Worm (Caenorhabditis elegans) whole organism, early embryonic: ENCODE results near the gene taco-1.

Experiments used
- B0310.2 ChIP-seq: sonication (generic microtip); optimal IDR thresholded peaks from 2 replicates; lab custom pipeline; 2016; ENCODE audit warnings: mild to moderate bottlenecking, missing genetic modification characterization, missing compliant biosample characterization
- F13C5.2 ChIP-seq: sonication (generic microtip); optimal IDR thresholded peaks from 2 replicates; lab custom pipeline; 2017; ENCODE audit warnings: mild to moderate bottlenecking, missing genetic modification characterization, inconsistent platforms, missing compliant biosample characterization
- aly-1 ChIP-seq: sonication (generic microtip); optimal IDR thresholded peaks from 2 replicates; lab custom pipeline; 2016; ENCODE audit warnings: missing genetic modification characterization, missing compliant biosample characterization
- ama-1 ChIP-seq: fragments of 150-350 bp; optimal IDR thresholded peaks from 2 replicates; lab custom pipeline; 2014
- ceh-13 ChIP-seq: fragments of 200-800 bp; sonication (Bioruptor generic); optimal IDR thresholded peaks from 2 replicates; lab custom pipeline; 2018; ENCODE audit warnings: mild to moderate bottlenecking, missing genetic modification characterization, missing compliant biosample characterization
- ceh-36 ChIP-seq: sonication (generic microtip); optimal IDR thresholded peaks from 2 replicates; lab custom pipeline; 2016; ENCODE audit warnings: missing genetic modification characterization, inconsistent platforms, missing compliant biosample characterization
- ets-7 ChIP-seq: sonication (generic microtip); optimal IDR thresholded peaks from 2 replicates; lab custom pipeline; 2016; ENCODE audit warnings: missing genotype, missing genetic modification characterization, missing compliant biosample characterization
- flt-1 ChIP-seq: fragments of 200-800 bp; sonication (Bioruptor generic); IDR thresholded peaks from 2 replicates; pipeline ENCODE4 v1.3.6; 2022; ENCODE audit warnings: missing genetic modification characterization, missing compliant biosample characterization
- hmbx-1 ChIP-seq: sonication (generic microtip); optimal IDR thresholded peaks from 2 replicates; lab custom pipeline; 2016; ENCODE audit warnings: mild to moderate bottlenecking, missing genetic modification characterization, missing compliant biosample characterization
- hmg-4 ChIP-seq: fragments of 200-800 bp; sonication (Bioruptor generic); optimal IDR thresholded peaks from 2 replicates; lab custom pipeline; 2018; ENCODE audit warnings: mild to moderate bottlenecking, missing genetic modification characterization, missing compliant biosample characterization
- hnd-1 ChIP-seq: sonication (generic microtip); optimal IDR thresholded peaks from 2 replicates; lab custom pipeline; 2016; ENCODE audit warnings: missing genetic modification characterization, missing compliant biosample characterization
- pes-1 ChIP-seq: fragments of 200-800 bp; sonication (Bioruptor generic); IDR thresholded peaks from 2 replicates; pipeline ENCODE4 v1.3.6; 2022; ENCODE audit warnings: missing genetic modification reagents, missing genetic modification characterization, missing compliant biosample characterization
- scrt-1 ChIP-seq: fragments of 200-800 bp; sonication (Bioruptor generic); IDR thresholded peaks from 2 replicates; pipeline ENCODE4 v1.3.6; 2022; ENCODE audit warnings: missing genetic modification characterization, missing compliant biosample characterization
- sea-1 ChIP-seq: fragments of 200-800 bp; sonication (Bioruptor generic); conservative IDR thresholded peaks from 2 replicates; pipeline ENCODE4 v1.3.6; 2022; ENCODE audit warnings: missing genetic modification characterization, missing compliant biosample characterization
- tbx-11 ChIP-seq: fragments of 200-800 bp; sonication (Bioruptor generic); IDR thresholded peaks from 2 replicates; pipeline ENCODE4 v1.3.6; 2022; ENCODE audit warnings: missing genetic modification characterization, missing compliant biosample characterization
- tbx-37 ChIP-seq: fragments of 200-800 bp; sonication (Bioruptor generic); conservative IDR thresholded peaks from 2 replicates; pipeline ENCODE4 v1.3.6; 2022; ENCODE audit warnings: missing genetic modification reagents, missing genetic modification characterization, missing compliant biosample characterization
- tra-4 ChIP-seq: sonication (generic microtip); optimal IDR thresholded peaks from 2 replicates; lab custom pipeline; 2017; ENCODE audit warnings: missing genetic modification characterization, missing compliant biosample characterization

taco-1 gene

DNA sequence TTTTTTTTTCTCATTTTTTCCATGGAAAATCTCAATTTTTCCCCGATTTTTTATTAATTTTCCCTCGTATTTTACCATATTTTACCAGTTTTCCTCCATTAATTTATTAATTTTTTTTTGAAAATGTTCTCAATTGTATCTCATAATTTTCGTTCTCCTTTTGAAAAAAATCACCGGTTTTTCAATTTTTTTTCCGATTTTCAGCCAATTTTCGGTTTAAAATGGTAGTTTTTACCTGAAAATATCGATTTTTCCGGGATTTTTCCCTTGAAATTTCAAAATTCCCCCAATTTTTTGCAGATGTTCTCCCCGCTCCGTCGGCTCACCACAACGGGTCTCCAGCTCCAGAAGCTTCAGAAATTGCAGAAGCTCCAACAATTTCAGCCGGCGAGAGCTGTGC is at the start of gene taco-1:
taco-1 (plus strand) TSS at position 301 of the 400 bp plus-strand sequence.
- no peak for TF ChIP-seq pes-1 (GFP tag; lab: Robert Waterston, UW)
- no peak for TF ChIP-seq hmg-4 (GFP tag; lab: Kevin White, UChicago)
- TF ChIP-seq B0310.2 = no peak
- no peak for TF ChIP-seq hnd-1 (tag; lab: Kevin White, UChicago)
- TF ChIP-seq flt-1 (GFP tag; lab: Robert Waterston, UW) = no peak
- no peak for TF ChIP-seq tbx-11
- no peak for TF ChIP-seq tbx-37 (GFP tag; lab: Robert Waterston, UW)
- TF ChIP-seq ceh-36 (tag; lab: Kevin White, UChicago) = no peak
- no peak for TF ChIP-seq ama-1 (lab: Kevin White, UChicago)
- TF ChIP-seq scrt-1 (GFP tag; lab: Robert Waterston, UW) = no peak
- TF ChIP-seq ets-7 (tag; lab: Kevin White, UChicago) = no peak
- no peak for TF ChIP-seq ceh-13
- no peak for TF ChIP-seq F13C5.2 (tag; lab: Kevin White, UChicago)
- no peak for TF ChIP-seq hmbx-1 (tag; lab: Kevin White, UChicago)
- TF ChIP-seq tra-4 (tag; lab: Kevin White, UChicago) = no peak
- no peak for TF ChIP-seq aly-1 (tag; lab: Kevin White, UChicago)
- no peak for TF ChIP-seq sea-1 (GFP tag; lab: Robert Waterston, UW)

ce11 chrIII:235115-235514 is 48.8 kb upstream of the taco-1 start:
- peak; percentile 76 for TF ChIP-seq F13C5.2 (tag; lab: Kevin White, UChicago)
- no peak for TF ChIP-seq scrt-1 (GFP tag; lab: Robert Waterston, UW)
- peak; percentile 55 for TF ChIP-seq ama-1 (lab: Kevin White, UChicago)
- 0 out of 2 replicates have a peak, but pooled peaks have one; percentile 28 for TF ChIP-seq pes-1 (GFP tag; lab: Robert Waterston, UW)
- TF ChIP-seq hmbx-1 (tag; lab: Kevin White, UChicago) = no peak
- no peak for TF ChIP-seq B0310.2
- no peak for TF ChIP-seq ceh-13
- no peak for TF ChIP-seq tbx-11

ce11 chrIII:235544-235943 is 48.4 kb upstream of the taco-1 start, which contains the start of gene hpo-29:
Gene hpo-29, plus strand, starts transcription at chrIII:235844.
- no peak for TF ChIP-seq tbx-11
- no peak for TF ChIP-seq sea-1 (GFP tag; lab: Robert Waterston, UW)
- TF ChIP-seq hmbx-1 (tag; lab: Kevin White, UChicago) = no peak
- TF ChIP-seq ceh-36 (tag; lab: Kevin White, UChicago) = no peak
- TF ChIP-seq hnd-1 (tag; lab: Kevin White, UChicago) = no peak
- TF ChIP-seq hmg-4 (GFP tag; lab: Kevin White, UChicago) = no peak
- TF ChIP-seq ceh-13 = no peak
- no peak for TF ChIP-seq ets-7 (tag; lab: Kevin White, UChicago)
- TF ChIP-seq ama-1 (lab: Kevin White, UChicago) = no peak
- no peak for TF ChIP-seq F13C5.2 (tag; lab: Kevin White, UChicago)
- TF ChIP-seq scrt-1 (GFP tag; lab: Robert Waterston, UW) = no peak
- no peak for TF ChIP-seq B0310.2
- no peak for TF ChIP-seq aly-1 (tag; lab: Kevin White, UChicago)
- no peak for TF ChIP-seq tra-4 (tag; lab: Kevin White, UChicago)
- no peak for TF ChIP-seq tbx-37 (GFP tag; lab: Robert Waterston, UW)
- no peak for TF ChIP-seq pes-1 (GFP tag; lab: Robert Waterston, UW)

- no peak for TF ChIP-seq sea-1 (GFP tag; lab: Robert Waterston, UW)
- no peak for TF ChIP-seq tbx-11
- TF ChIP-seq flt-1 (GFP tag; lab: Robert Waterston, UW) = no peak
- no peak for TF ChIP-seq tra-4 (tag; lab: Kevin White, UChicago)
- TF ChIP-seq ama-1 (lab: Kevin White, UChicago) = no peak
- TF ChIP-seq ceh-36 (tag; lab: Kevin White, UChicago) = no peak
- TF ChIP-seq ceh-13 = no peak
- TF ChIP-seq aly-1 (tag; lab: Kevin White, UChicago) = no peak
- no peak for TF ChIP-seq tbx-37 (GFP tag; lab: Robert Waterston, UW)
- no peak for TF ChIP-seq pes-1 (GFP tag; lab: Robert Waterston, UW)
- no peak for TF ChIP-seq hnd-1 (tag; lab: Kevin White, UChicago)
- no peak for TF ChIP-seq F13C5.2 (tag; lab: Kevin White, UChicago)
- no peak for TF ChIP-seq hmg-4 (GFP tag; lab: Kevin White, UChicago)
- TF ChIP-seq hmbx-1 (tag; lab: Kevin White, UChicago) = no peak
- no peak for TF ChIP-seq scrt-1 (GFP tag; lab: Robert Waterston, UW)
- no peak for TF ChIP-seq B0310.2
- no peak for TF ChIP-seq ets-7 (tag; lab: Kevin White, UChicago)
Measured at ce11 chrIII:251410-251809, 32.5 kb upstream of the taco-1 start.

ce11 chrIII:254235-254634 is 29.7 kb upstream of the taco-1 start, which contains the start of gene Y50D7A.3:
Gene Y50D7A.3, plus strand, starts transcription at chrIII:254535.
- no peak for TF ChIP-seq scrt-1 (GFP tag; lab: Robert Waterston, UW)
- no peak for TF ChIP-seq hmbx-1 (tag; lab: Kevin White, UChicago)
- TF ChIP-seq hnd-1 (tag; lab: Kevin White, UChicago) = no peak
- no peak for TF ChIP-seq B0310.2
- TF ChIP-seq tra-4 (tag; lab: Kevin White, UChicago) = no peak
- no peak for TF ChIP-seq ceh-13
- no peak for TF ChIP-seq ets-7 (tag; lab: Kevin White, UChicago)
- TF ChIP-seq tbx-11 = no peak
- no peak for TF ChIP-seq ceh-36 (tag; lab: Kevin White, UChicago)
- TF ChIP-seq aly-1 (tag; lab: Kevin White, UChicago) = no peak

ce11 chrIII:264790-265189 is 19.1 kb upstream of the taco-1 start, which contains the start of gene xpd-1:
Gene xpd-1, plus strand, starts transcription at chrIII:265090.
- no peak for TF ChIP-seq ceh-13
- TF ChIP-seq tbx-11 = no peak
- TF ChIP-seq ets-7 (tag; lab: Kevin White, UChicago) = no peak

DNA sequence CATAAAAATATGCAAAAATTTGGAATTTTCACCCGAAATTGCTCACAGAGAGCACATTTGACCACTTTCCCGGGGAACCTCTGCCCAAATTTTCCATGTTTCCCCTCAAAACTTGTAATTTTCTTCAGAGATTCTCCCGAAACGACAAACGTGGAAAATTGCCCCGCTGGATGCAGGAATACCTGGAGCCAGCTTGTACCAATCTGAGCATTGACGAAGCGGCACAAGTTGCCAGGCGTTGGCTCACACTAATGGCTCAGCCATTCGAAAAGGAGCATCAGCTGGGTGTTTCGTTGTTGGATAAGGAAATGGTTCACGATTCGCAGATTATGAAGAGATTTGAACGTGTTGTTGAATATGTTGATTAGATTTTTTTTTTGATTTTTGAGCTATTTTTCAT is 1.4 kb upstream of the taco-1 start:
- TF ChIP-seq ceh-36 (tag; lab: Kevin White, UChicago) = no peak
- TF ChIP-seq tra-4 (tag; lab: Kevin White, UChicago) = no peak
- TF ChIP-seq hmg-4 (GFP tag; lab: Kevin White, UChicago) = no peak
- no peak for TF ChIP-seq aly-1 (tag; lab: Kevin White, UChicago)
- TF ChIP-seq flt-1 (GFP tag; lab: Robert Waterston, UW) = no peak
- no peak for TF ChIP-seq B0310.2
- TF ChIP-seq sea-1 (GFP tag; lab: Robert Waterston, UW) = no peak
- no peak for TF ChIP-seq ets-7 (tag; lab: Kevin White, UChicago)
- TF ChIP-seq pes-1 (GFP tag; lab: Robert Waterston, UW) = no peak
- TF ChIP-seq tbx-37 (GFP tag; lab: Robert Waterston, UW) = no peak
- no peak for TF ChIP-seq hmbx-1 (tag; lab: Kevin White, UChicago)
- no peak for TF ChIP-seq ceh-13
- no peak for TF ChIP-seq scrt-1 (GFP tag; lab: Robert Waterston, UW)
